Fruit fly (Drosophila melanogaster) whole organism, adult: ENCODE results near the gene His4r.

ENCODE experiments used
- CG11617 ChIP-seq: fragments of 200-800 bp; sonication (Bioruptor generic); optimal IDR thresholded peaks from 2 replicates; lab custom pipeline; 2017; ENCODE audit warnings: mild to moderate bottlenecking, missing biosample characterization, missing genetic modification reagents, missing genetic modification characterization
- CG12768 ChIP-seq: fragments of 200-800 bp; sonication (Bioruptor generic); optimal IDR thresholded peaks from 2 replicates; lab custom pipeline; 2017; ENCODE audit warnings: missing biosample characterization, missing genetic modification characterization, mild to moderate bottlenecking, moderate library complexity, missing genetic modification reagents
- CG14711 ChIP-seq: fragments of 200-800 bp; sonication (Bioruptor generic); optimal IDR thresholded peaks from 2 replicates; lab custom pipeline; 2018; ENCODE audit warnings: missing biosample characterization, mild to moderate bottlenecking, missing genetic modification characterization, moderate library complexity
- CG1620 ChIP-seq: fragments of 200-800 bp; sonication (Bioruptor generic); optimal IDR thresholded peaks from 2 replicates; lab custom pipeline; 2016; ENCODE audit warnings: missing biosample characterization, missing genetic modification characterization
- CG33017 ChIP-seq: fragments of 200-800 bp; sonication (Bioruptor generic); optimal IDR thresholded peaks from 2 replicates; lab custom pipeline; 2018; ENCODE audit warnings: missing biosample characterization, mild to moderate bottlenecking, missing genetic modification characterization, moderate library complexity
- CG5204 ChIP-seq: fragments of 200-800 bp; sonication (Bioruptor generic); optimal IDR thresholded peaks from 2 replicates; lab custom pipeline; 2016; ENCODE audit warnings: missing biosample characterization, missing genetic modification characterization
- CG7045 ChIP-seq: fragments of 200-800 bp; sonication (Bioruptor generic); optimal IDR thresholded peaks from 2 replicates; lab custom pipeline; 2017; ENCODE audit warnings: missing biosample characterization, mild to moderate bottlenecking, missing genetic modification characterization
- CG7101 ChIP-seq: fragments of 200-800 bp; sonication (Bioruptor generic); optimal IDR thresholded peaks from 2 replicates; lab custom pipeline; 2018; ENCODE audit warnings: missing biosample characterization, mild to moderate bottlenecking, missing genetic modification characterization, moderate library complexity
- Clk ChIP-seq: fragments of 200-800 bp; sonication (Bioruptor generic); optimal IDR thresholded peaks from 2 replicates; lab custom pipeline; 2017; ENCODE audit warnings: missing biosample characterization, missing genetic modification characterization
- Crg-1 ChIP-seq: fragments of 200-800 bp; sonication (Bioruptor generic); optimal IDR thresholded peaks from 2 replicates; lab custom pipeline; 2016; ENCODE audit warnings: missing biosample characterization, missing genetic modification characterization
- Hr96 ChIP-seq: fragments of 200-800 bp; sonication (Bioruptor generic); optimal IDR thresholded peaks from 2 replicates; lab custom pipeline; 2016; ENCODE audit warnings: missing biosample characterization, missing genetic modification characterization
- Mnt ChIP-seq: fragments of 200-800 bp; sonication (Bioruptor generic); optimal IDR thresholded peaks from 2 replicates; lab custom pipeline; 2016; ENCODE audit warnings: missing biosample characterization, mild to moderate bottlenecking, missing genetic modification characterization
- bab1 ChIP-seq: fragments of 200-800 bp; sonication (Bioruptor generic); optimal IDR thresholded peaks from 3 replicates; lab custom pipeline; 2019; ENCODE audit warnings: missing biosample characterization, mild to moderate bottlenecking, missing genetic modification characterization, moderate library complexity
- cic ChIP-seq: fragments of 200-800 bp; sonication (Bioruptor generic); optimal IDR thresholded peaks from 2 replicates; lab custom pipeline; 2017; ENCODE audit warnings: missing biosample characterization, mild to moderate bottlenecking, missing genetic modification characterization, moderate library complexity
- cnc ChIP-seq, 2 experiments: fragments of >200 bp; optimal IDR thresholded peaks; 2 replicates each; lab custom pipeline; 2017
- kay ChIP-seq: fragments of 200-800 bp; sonication (Bioruptor generic); peaks from one replicate; lab custom pipeline; 2016; ENCODE audit warnings: missing biosample characterization, missing genetic modification characterization, borderline replicate concordance
- ovo ChIP-seq: fragments of 200-800 bp; sonication (Bioruptor generic); optimal IDR thresholded peaks from 2 replicates; lab custom pipeline; 2016; ENCODE audit warnings: missing biosample characterization, missing genetic modification characterization
- pad ChIP-seq: fragments of 200-800 bp; sonication (Bioruptor generic); optimal IDR thresholded peaks from 3 replicates; lab custom pipeline; 2017; ENCODE audit warnings: missing biosample characterization, missing genetic modification characterization, mild to moderate bottlenecking, moderate library complexity, missing genetic modification reagents
- tj ChIP-seq: fragments of 200-800 bp; sonication (Bioruptor generic); optimal IDR thresholded peaks from 3 replicates; lab custom pipeline; 2017; ENCODE audit warnings: missing biosample characterization, mild to moderate bottlenecking, missing genetic modification characterization, moderate library complexity
- toe ChIP-seq: fragments of 200-800 bp; sonication (Bioruptor generic); optimal IDR thresholded peaks from 2 replicates; lab custom pipeline; 2016; ENCODE audit warnings: missing biosample characterization, missing genetic modification characterization

The His4r gene

DNA sequence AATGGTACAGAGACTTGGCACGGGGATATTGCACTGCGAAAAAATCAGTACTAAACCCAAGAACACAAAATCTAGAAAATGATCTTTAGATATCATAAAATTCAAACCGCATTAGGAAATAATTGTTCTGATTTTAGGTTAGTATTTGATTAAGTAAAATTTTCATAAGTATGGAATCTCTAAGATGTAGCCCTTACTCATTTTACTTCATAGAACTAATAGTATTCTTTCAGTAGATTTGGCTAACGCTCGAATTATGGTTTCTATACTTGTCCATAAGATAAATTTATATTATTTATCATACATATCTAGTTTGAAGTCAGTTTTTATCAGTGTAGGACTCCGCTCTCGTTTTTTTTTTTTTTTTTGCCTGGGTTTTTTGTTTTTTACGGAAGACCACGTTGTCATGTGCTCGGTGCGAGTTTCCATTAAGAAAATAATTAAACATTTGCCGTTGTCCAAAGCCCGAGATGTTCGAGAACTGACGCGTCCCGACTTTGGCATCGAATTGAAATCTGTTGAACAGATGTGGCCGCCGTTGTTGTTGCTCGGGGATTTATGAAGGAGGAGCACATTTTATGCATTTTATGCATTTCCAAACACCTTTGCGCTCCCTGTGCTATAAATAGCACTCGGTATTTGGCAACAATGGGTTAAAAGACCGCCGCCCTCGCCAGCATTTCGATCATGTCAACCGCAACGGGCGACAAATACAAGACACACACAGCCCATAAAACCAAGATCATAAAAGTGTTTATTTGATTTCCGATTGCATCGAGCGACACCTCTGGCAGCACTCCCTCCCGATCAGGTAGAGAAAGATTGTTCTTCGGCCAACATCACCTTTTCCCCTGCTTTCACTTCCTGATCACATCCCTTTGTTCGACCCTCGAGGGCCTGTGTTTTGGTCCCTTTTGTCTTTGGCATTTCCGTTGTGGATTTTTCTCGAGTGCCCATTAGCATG, 38.8 kb upstream of the His4r start:
- TF ChIP-seq pad (no peak), cnc (optimal IDR thresholded peaks at IDR 0.05; lab: Kevin White, UChicago) (no peak), CG12768 (GFP tag; lab: Kevin White, UChicago) (no peak), ovo (GFP tag; lab: Kevin White, UChicago) (no peak), Mnt (no peak), toe (no peak), CG7045 (no peak)

dm6 chr3R:14589483-14589882, 36.1 kb upstream of the His4r start:
- TF ChIP-seq toe (no peak), Mnt (no peak), pad (no peak), CG1620 (GFP tag; lab: Kevin White, UChicago) (no peak), CG7101 (no peak), kay (GFP tag; lab: Kevin White, UChicago) (no peak), cnc (optimal IDR thresholded peaks at IDR 0.05; lab: Kevin White, UChicago) (no peak), CG5204 (GFP tag; lab: Kevin White, UChicago) (no peak), bab1 (GFP tag; lab: Kevin White, UChicago) (no peak)

DNA sequence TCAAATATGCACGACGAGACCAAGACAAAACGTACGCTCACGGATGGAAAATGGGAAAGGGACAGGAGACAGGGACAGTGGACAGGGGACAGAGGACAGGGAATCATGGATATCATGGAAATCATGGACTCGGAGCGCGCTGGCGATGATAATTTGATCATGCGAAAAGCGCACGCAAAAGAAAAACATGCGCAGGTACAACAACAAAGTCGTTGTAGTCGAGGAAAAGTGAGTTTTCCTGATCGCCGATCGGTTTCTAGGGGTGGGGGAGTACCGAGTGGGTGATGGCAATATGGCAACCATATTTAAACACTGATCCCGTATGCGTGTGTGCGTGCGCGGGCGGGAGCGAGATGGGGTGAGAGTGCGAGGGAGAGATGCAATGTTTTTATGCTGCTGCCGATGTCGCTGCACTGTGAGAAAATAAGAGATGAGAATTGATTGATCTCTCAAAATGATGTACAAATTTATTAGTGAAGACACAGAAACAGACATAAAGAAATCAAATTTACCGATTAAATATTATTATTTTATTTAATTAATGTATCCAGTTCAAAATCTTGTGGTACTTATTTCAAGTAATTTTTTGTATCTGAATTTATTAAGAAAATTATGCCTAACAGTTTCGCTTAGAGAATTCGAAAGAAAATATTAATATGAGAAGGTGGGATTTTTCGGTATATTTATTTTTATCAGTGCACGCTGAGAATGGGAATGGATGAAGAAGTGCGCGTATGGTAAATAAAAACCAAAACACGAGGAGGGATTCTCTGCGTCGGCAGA, 34.6 kb upstream of the His4r start:
- TF ChIP-seq CG33017 (tag; lab: Kevin White, UChicago): no peak
- TF ChIP-seq CG1620 (GFP tag; lab: Kevin White, UChicago): no peak
- TF ChIP-seq CG14711: no peak
- no peak for TF ChIP-seq ovo (GFP tag; lab: Kevin White, UChicago)
- TF ChIP-seq bab1 (GFP tag; lab: Kevin White, UChicago): no peak
- TF ChIP-seq CG11617: no peak
- no peak for TF ChIP-seq CG5204 (GFP tag; lab: Kevin White, UChicago)
- TF ChIP-seq Hr96 (GFP tag; lab: Kevin White, UChicago): no peak
- no peak for TF ChIP-seq cic (GFP tag; lab: Kevin White, UChicago)
- no peak for TF ChIP-seq tj (GFP tag; lab: Kevin White, UChicago)
- TF ChIP-seq Clk (GFP tag; lab: Kevin White, UChicago): no peak

- TF ChIP-seq CG14711 (no peak), CG7045 (no peak), cnc (optimal IDR thresholded peaks at IDR 0.05; lab: Kevin White, UChicago) (no peak), CG12768 (GFP tag; lab: Kevin White, UChicago) (no peak), CG1620 (GFP tag; lab: Kevin White, UChicago) (no peak), Clk (GFP tag; lab: Kevin White, UChicago) (no peak), CG33017 (tag; lab: Kevin White, UChicago) (no peak), Mnt (no peak), ovo (GFP tag; lab: Kevin White, UChicago) (no peak), bab1 (GFP tag; lab: Kevin White, UChicago) (no peak), cic (GFP tag; lab: Kevin White, UChicago) (no peak), tj (GFP tag; lab: Kevin White, UChicago) (no peak), pad (no peak)
These were observed 27.6 kb upstream of the His4r start for dm6 chr3R:14597935-14598424.

DNA sequence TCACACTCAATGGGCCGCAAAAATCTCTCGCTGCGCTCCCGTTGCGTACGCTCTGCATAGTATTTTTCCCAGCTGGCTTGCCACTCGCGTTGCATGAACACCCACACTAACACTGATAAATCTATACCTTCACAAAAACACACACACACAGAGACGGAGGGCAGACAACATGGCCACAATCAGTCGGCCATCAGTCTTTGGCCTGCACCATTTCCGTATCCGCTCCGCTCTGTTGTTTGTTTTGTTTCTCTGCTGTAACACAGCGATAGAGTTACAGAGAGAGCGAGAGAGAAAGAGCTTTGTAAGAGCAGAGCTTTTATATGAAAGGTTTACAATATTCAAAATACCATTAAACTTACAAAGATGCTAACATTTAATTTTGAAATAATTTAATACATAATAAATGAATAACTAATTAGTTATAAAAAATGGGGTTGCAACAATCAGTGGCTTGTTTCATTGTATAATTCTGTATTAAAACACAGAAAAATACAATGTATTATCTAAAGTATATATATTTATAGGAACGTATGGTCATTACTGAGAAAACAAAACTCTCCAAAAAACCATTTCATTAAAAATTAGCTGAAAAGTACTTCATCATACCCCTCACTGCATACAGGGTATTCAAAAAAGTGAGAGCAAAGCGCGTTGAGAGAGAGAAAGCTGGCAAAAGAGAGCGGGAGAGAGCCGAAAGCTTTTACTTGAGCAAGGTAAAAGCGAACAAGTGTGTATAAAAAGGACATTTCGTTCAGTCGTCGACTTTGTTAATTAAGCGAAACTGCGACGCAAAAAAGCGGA, 16.5 kb upstream of the His4r start, which contains the start of gene CG14853:
Gene CG14853 (plus strand): TSS at position 751 of the 801 bp plus-strand sequence.
- no peak for TF ChIP-seq CG12768 (GFP tag; lab: Kevin White, UChicago)
- TF ChIP-seq toe: no peak
- TF ChIP-seq CG7045: peak; percentile 41
- no peak for TF ChIP-seq ovo (GFP tag; lab: Kevin White, UChicago)
- peak; percentile 32 for TF ChIP-seq CG7101
- TF ChIP-seq Hr96 (GFP tag; lab: Kevin White, UChicago): no peak
- no peak for TF ChIP-seq pad
- TF ChIP-seq tj (GFP tag; lab: Kevin White, UChicago): peak; percentile 24
- peak; percentile 57 for TF ChIP-seq CG11617
- no peak for TF ChIP-seq Crg-1 (GFP tag; lab: Kevin White, UChicago)
- no peak for TF ChIP-seq Clk (GFP tag; lab: Kevin White, UChicago)
- no peak for TF ChIP-seq CG1620 (GFP tag; lab: Kevin White, UChicago)
- no peak for TF ChIP-seq CG5204 (GFP tag; lab: Kevin White, UChicago)
- TF ChIP-seq CG33017 (tag; lab: Kevin White, UChicago): peak; percentile 15
- TF ChIP-seq cic (GFP tag; lab: Kevin White, UChicago): no peak
- TF ChIP-seq CG14711: peak; percentile 9
- no peak for TF ChIP-seq Mnt
- no peak for TF ChIP-seq kay (GFP tag; lab: Kevin White, UChicago)
- TF ChIP-seq bab1 (GFP tag; lab: Kevin White, UChicago): no peak
- no peak for TF ChIP-seq cnc (optimal IDR thresholded peaks at IDR 0.05; lab: Kevin White, UChicago)
